Worm (Caenorhabditis elegans) whole organism, L4 larva: ENCODE results near the gene sma-6.

ENCODE experiments used
- D1046.2 ChIP-seq: fragments of 200-800 bp; sonication (Bioruptor generic); IDR thresholded peaks from 2 replicates; pipeline ENCODE4 v1.3.6; 2022; ENCODE audit warnings: missing genetic modification characterization, missing compliant biosample characterization
- F10B5.3 ChIP-seq: sonication (generic microtip); optimal IDR thresholded peaks from 2 replicates; lab custom pipeline; 2016; ENCODE audit warnings: mild to moderate bottlenecking, missing genetic modification characterization, missing compliant biosample characterization
- F26F4.8 ChIP-seq: fragments of 200-800 bp; sonication (Bioruptor generic); conservative IDR thresholded peaks from 2 replicates; pipeline ENCODE4 v1.3.6; 2022; ENCODE audit warnings: missing genetic modification characterization, missing compliant biosample characterization
- F37D6.2 ChIP-seq: sonication (generic microtip); optimal IDR thresholded peaks from 2 replicates; lab custom pipeline; 2016; ENCODE audit warnings: mild to moderate bottlenecking, missing genetic modification characterization, missing compliant biosample characterization
- T20F7.1 ChIP-seq: fragments of 200-800 bp; sonication (Bioruptor generic); optimal IDR thresholded peaks from 2 replicates; lab custom pipeline; 2018; ENCODE audit warnings: mild to moderate bottlenecking, missing genetic modification characterization, missing compliant biosample characterization
- T26A8.4 ChIP-seq: fragments of 200-800 bp; sonication (Bioruptor generic); IDR thresholded peaks from 2 replicates; pipeline ENCODE4 v1.3.6; 2022; ENCODE audit warnings: missing genetic modification characterization, missing compliant biosample characterization
- Y5F2A.4 ChIP-seq: fragments of 200-800 bp; sonication (Bioruptor generic); optimal IDR thresholded peaks from 2 replicates; lab custom pipeline; 2018; ENCODE audit warnings: mild to moderate bottlenecking, missing genetic modification characterization, missing compliant biosample characterization
- Y75B8A.6 ChIP-seq: fragments of 200-800 bp; sonication (Bioruptor generic); IDR thresholded peaks from 2 replicates; pipeline ENCODE4 v1.3.6; 2022; ENCODE audit warnings: missing genetic modification reagents, missing genetic modification characterization, missing compliant biosample characterization
- ZK337.2 ChIP-seq: fragments of 200-800 bp; sonication (Bioruptor generic); IDR thresholded peaks from 2 replicates; pipeline ENCODE4 v1.3.6; 2022; ENCODE audit warnings: missing genetic modification reagents, missing genetic modification characterization, missing compliant biosample characterization
- arid-1 ChIP-seq: fragments of 200-800 bp; sonication (Bioruptor generic); conservative IDR thresholded peaks from 2 replicates; pipeline ENCODE4 v1.3.6; 2022; ENCODE audit warnings: missing genetic modification reagents, missing genetic modification characterization, missing compliant biosample characterization
- ceh-20 ChIP-seq: fragments of 200-800 bp; sonication (Bioruptor generic); IDR thresholded peaks from 2 replicates; pipeline ENCODE4 v1.3.6; 2022; ENCODE audit warnings: missing genetic modification reagents, missing genetic modification characterization, missing compliant biosample characterization
- ceh-28 ChIP-seq: fragments of 150-350 bp; optimal IDR thresholded peaks from 2 replicates; lab custom pipeline; 2014; ENCODE audit warnings: missing biosample characterization, missing genetic modification reagents, missing genetic modification characterization
- ctbp-1 ChIP-seq: fragments of 200-800 bp; sonication (Bioruptor generic); IDR thresholded peaks from 2 replicates; pipeline ENCODE4 v1.3.6; 2022; ENCODE audit warnings: missing genetic modification reagents, missing genetic modification characterization, missing compliant biosample characterization
- daf-8 ChIP-seq: fragments of 200-800 bp; sonication (Bioruptor generic); IDR thresholded peaks from 2 replicates; pipeline ENCODE4 v1.3.6; 2022; ENCODE audit warnings: missing genetic modification characterization, missing compliant biosample characterization
- dmd-6 ChIP-seq: fragments of 200-800 bp; sonication (Bioruptor generic); IDR thresholded peaks from 2 replicates; pipeline ENCODE4 v1.3.6; 2022; ENCODE audit warnings: missing genetic modification reagents, missing genetic modification characterization, missing compliant biosample characterization
- dmd-8 ChIP-seq: fragments of 200-800 bp; sonication (Bioruptor generic); IDR thresholded peaks from 2 replicates; pipeline ENCODE4 v1.3.6; 2022; ENCODE audit warnings: missing genetic modification characterization, missing compliant biosample characterization
- dmd-9 ChIP-seq: fragments of 200-800 bp; sonication (Bioruptor generic); IDR thresholded peaks from 2 replicates; pipeline ENCODE4 v1.3.6; 2022; ENCODE audit warnings: missing genetic modification reagents, missing genetic modification characterization, missing compliant biosample characterization
- dpl-1 ChIP-seq: fragments of 150-350 bp; optimal IDR thresholded peaks from 2 replicates; lab custom pipeline; 2014; ENCODE audit warnings: missing biosample characterization, missing genetic modification reagents, missing genetic modification characterization
- gei-8 ChIP-seq: fragments of 200-800 bp; sonication (Bioruptor generic); optimal IDR thresholded peaks from 2 replicates; lab custom pipeline; 2018; ENCODE audit warnings: mild to moderate bottlenecking, missing genetic modification characterization, missing compliant biosample characterization
- hif-1 ChIP-seq, 2 experiments: sonication (generic microtip); optimal IDR thresholded peaks; 2 replicates each; lab custom pipeline; 2016 to 2017; ENCODE audit warnings: missing compliant biosample characterization in 2 of 2, missing genetic modification characterization in 2 of 2, missing genetic modification reagents in 2 of 2, missing genotype in 2 of 2, mild to moderate bottlenecking in 1 of 2
- hlh-11 ChIP-seq: fragments of 200-800 bp; sonication (Bioruptor generic); optimal IDR thresholded peaks from 2 replicates; lab custom pipeline; 2018; ENCODE audit warnings: mild to moderate bottlenecking, missing genetic modification characterization, missing compliant biosample characterization
- jun-1 ChIP-seq: fragments of 150-350 bp; optimal IDR thresholded peaks from 2 replicates; lab custom pipeline; 2014; ENCODE audit warnings: missing biosample characterization, missing genetic modification reagents, missing genetic modification characterization
- lin-1 ChIP-seq: fragments of 200-800 bp; sonication (Bioruptor generic); IDR thresholded peaks from 2 replicates; pipeline ENCODE4 v1.3.6; 2022; ENCODE audit warnings: missing genetic modification reagents, missing genetic modification characterization, missing compliant biosample characterization
- lin-13 ChIP-seq: fragments of 150-350 bp; optimal IDR thresholded peaks from 2 replicates; lab custom pipeline; 2014; ENCODE audit warnings: missing biosample characterization, missing genetic modification reagents, missing genetic modification characterization
- lin-15B ChIP-seq: fragments of 150-350 bp; sonication (generic microtip); optimal IDR thresholded peaks from 3 replicates; lab custom pipeline; 2014; ENCODE audit warnings: missing biosample characterization, missing genetic modification characterization
- lin-29 ChIP-seq: fragments of 200-800 bp; sonication (Bioruptor generic); IDR thresholded peaks from 2 replicates; pipeline ENCODE4 v1.3.6; 2022; ENCODE audit warnings: missing genetic modification reagents, missing genetic modification characterization, missing compliant biosample characterization
- lsy-2 ChIP-seq, 2 experiments: fragments of 150-350 bp in 1 of 2; sonication (generic microtip) in 1 of 2; optimal IDR thresholded peaks; 2 replicates each; lab custom pipeline; 2014 to 2017; ENCODE audit warnings: missing biosample characterization in 2 of 2, missing genetic modification characterization in 2 of 2
- madf-5 ChIP-seq, 2 experiments: fragments of 200-800 bp; sonication (Bioruptor generic); IDR thresholded peaks; 2 replicates each; pipeline ENCODE4 v1.3.6; 2022; ENCODE audit warnings: missing compliant biosample characterization in 2 of 2, missing genetic modification characterization in 2 of 2
- mdl-1 ChIP-seq, 2 experiments: fragments of 150-350 bp in 1 of 2; sonication (generic microtip) in 1 of 2; optimal IDR thresholded peaks; 2 replicates each; lab custom pipeline; 2014 to 2017; ENCODE audit warnings: missing biosample characterization in 2 of 2, missing genetic modification characterization in 2 of 2
- mdt-29 ChIP-seq: fragments of 200-800 bp; sonication (Bioruptor generic); IDR thresholded peaks from 2 replicates; pipeline ENCODE4 v1.3.6; 2022; ENCODE audit warnings: missing genetic modification reagents, missing genetic modification characterization, missing compliant biosample characterization
- mes-2 ChIP-seq: sonication (generic microtip); optimal IDR thresholded peaks from 2 replicates; lab custom pipeline; 2016; ENCODE audit warnings: missing genotype, mild to moderate bottlenecking, missing genetic modification characterization, missing compliant biosample characterization; ENCODE audit not compliant: poor library complexity, severe bottlenecking
- nhr-10 ChIP-seq: fragments of 150-350 bp; optimal IDR thresholded peaks from 2 replicates; lab custom pipeline; 2014; ENCODE audit warnings: missing biosample characterization, missing genetic modification characterization
- nhr-102 ChIP-seq: sonication (generic microtip); optimal IDR thresholded peaks from 2 replicates; lab custom pipeline; 2016; ENCODE audit warnings: mild to moderate bottlenecking, missing genetic modification characterization, moderate library complexity, missing compliant biosample characterization
- nhr-111 ChIP-seq: fragments of 200-800 bp; sonication (Bioruptor generic); optimal IDR thresholded peaks from 2 replicates; lab custom pipeline; 2018; ENCODE audit warnings: mild to moderate bottlenecking, missing genetic modification characterization, missing compliant biosample characterization
- nhr-6 ChIP-seq: fragments of 150-350 bp; optimal IDR thresholded peaks from 2 replicates; lab custom pipeline; 2014; ENCODE audit warnings: missing biosample characterization, missing genetic modification characterization
- pha-4 ChIP-seq, 2 experiments: fragments of 150-350 bp in 1 of 2; fragments of 200-800 bp in 1 of 2; sonication (Bioruptor generic) in 1 of 2; IDR thresholded peaks in 1 of 2; optimal IDR thresholded peaks in 1 of 2; 2 replicates each; pipeline versions ENCODE4 v1.3.6 to Lab custom; 2014 to 2022; ENCODE audit warnings: missing genetic modification characterization in 2 of 2, missing genetic modification reagents in 2 of 2, missing biosample characterization in 1 of 2, missing compliant biosample characterization in 1 of 2
- saeg-2 ChIP-seq: fragments of 200-800 bp; sonication (Bioruptor generic); IDR thresholded peaks from 2 replicates; pipeline ENCODE4 v1.3.6; 2022; ENCODE audit warnings: missing genetic modification reagents, missing genetic modification characterization, missing compliant biosample characterization
- sdz-12 ChIP-seq: fragments of 200-800 bp; sonication (Bioruptor generic); optimal IDR thresholded peaks from 2 replicates; lab custom pipeline; 2018; ENCODE audit warnings: mild to moderate bottlenecking, missing genetic modification characterization, missing compliant biosample characterization
- snpc-1.2 ChIP-seq: fragments of 200-800 bp; sonication (Bioruptor generic); IDR thresholded peaks from 2 replicates; pipeline ENCODE4 v1.3.6; 2022; ENCODE audit warnings: missing genetic modification reagents, missing genetic modification characterization, missing compliant biosample characterization
- snpc-4 ChIP-seq: fragments of 150-350 bp; optimal IDR thresholded peaks from 2 replicates; lab custom pipeline; 2014; ENCODE audit warnings: missing biosample characterization, missing genetic modification characterization
- spr-3 ChIP-seq: fragments of 200-800 bp; sonication (Bioruptor generic); optimal IDR thresholded peaks from 2 replicates; lab custom pipeline; 2018; ENCODE audit warnings: mild to moderate bottlenecking, missing genetic modification characterization, missing compliant biosample characterization
- unc-39 ChIP-seq: sonication (generic microtip); optimal IDR thresholded peaks from 2 replicates; lab custom pipeline; 2017; ENCODE audit warnings: missing biosample characterization, missing genetic modification characterization
- unc-62 ChIP-seq, 3 experiments: fragments of 150-350 bp in 1 of 3; sonication (generic microtip); optimal IDR thresholded peaks in 2 of 3; peaks in 1 of 3; 1 replicate in 1 of 3; 2 replicates in 2 of 3; lab custom pipeline; 2014 to 2017; ENCODE audit warnings: missing biosample characterization in 3 of 3, missing genetic modification characterization in 3 of 3, missing genetic modification reagents in 3 of 3, missing genotype in 1 of 3
- vab-7 ChIP-seq: fragments of 200-800 bp; sonication (Bioruptor generic); IDR thresholded peaks from 2 replicates; pipeline ENCODE4 v1.3.6; 2022; ENCODE audit warnings: missing genetic modification reagents, missing genetic modification characterization, missing compliant biosample characterization
- zfp-2 ChIP-seq: sonication (generic microtip); optimal IDR thresholded peaks from 2 replicates; lab custom pipeline; 2016; ENCODE audit warnings: mild to moderate bottlenecking, missing genetic modification characterization, missing compliant biosample characterization
- zip-11 ChIP-seq: fragments of 200-800 bp; sonication (Bioruptor generic); IDR thresholded peaks from 2 replicates; pipeline ENCODE4 v1.3.6; 2022; ENCODE audit warnings: missing genetic modification characterization, missing compliant biosample characterization

Gene sma-6

DNA sequence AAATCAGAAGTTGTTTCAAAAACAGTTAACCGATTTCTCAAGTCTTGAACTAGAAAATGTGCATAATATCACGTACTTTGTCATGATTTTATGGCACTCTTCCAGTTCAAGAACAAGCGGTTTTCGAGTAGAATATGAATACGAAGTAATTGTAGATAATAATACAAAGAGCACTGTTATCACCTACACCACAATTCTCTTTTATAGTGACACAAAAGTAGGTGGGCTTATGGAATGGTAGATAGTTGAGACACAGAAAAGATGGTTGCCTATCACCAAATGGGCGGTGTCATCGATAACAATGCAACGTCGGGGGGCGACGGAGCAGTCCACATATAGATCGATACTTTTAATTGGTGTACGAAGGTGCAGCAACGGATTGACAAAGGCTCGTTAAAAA lies 4.4 kb downstream of the sma-6 start (continued):
- no peak for TF ChIP-seq ctbp-1 (GFP tag; lab: Robert Waterston, UW)
- TF ChIP-seq daf-8 (GFP tag; lab: Robert Waterston, UW) = no peak
- TF ChIP-seq, all 104 proteins: peak for 22

DNA sequence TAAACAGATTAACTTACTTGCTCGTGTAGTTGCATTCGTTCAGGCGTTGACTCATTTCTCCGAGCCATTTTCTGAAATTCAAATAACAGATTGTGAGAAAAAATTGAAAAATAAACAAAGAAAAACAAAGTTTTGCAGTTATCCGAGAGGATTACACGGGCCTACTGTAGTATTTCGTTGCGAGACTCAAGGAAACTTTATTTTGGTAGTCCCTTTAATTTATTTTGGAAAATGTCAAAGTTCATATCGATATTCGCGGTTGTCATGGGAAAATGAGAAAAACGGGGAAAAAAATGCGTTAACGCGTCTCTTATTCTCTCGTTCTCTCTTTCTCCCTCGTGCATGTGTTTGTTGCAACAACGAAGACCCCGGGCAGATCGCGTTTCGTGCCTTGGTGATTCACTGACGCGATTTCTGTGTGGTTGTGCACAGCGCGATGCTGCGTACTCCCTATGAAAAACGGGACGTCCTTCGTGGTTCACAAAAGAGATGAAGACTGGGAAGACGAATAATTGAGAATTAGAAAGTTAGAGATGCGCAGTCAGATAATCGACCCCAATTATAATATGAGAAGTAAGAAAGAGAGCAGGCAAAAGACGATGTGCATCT lies 7.0 kb downstream of the sma-6 start, which contains the start of gene set-4:
TSS of gene set-4 (minus strand) at position 120 of the 609 bp plus-strand sequence.
- TF ChIP-seq snpc-4 (tag; lab: Kevin White, UChicago) = no peak
- TF ChIP-seq mdt-29 (GFP tag; lab: Robert Waterston, UW) = peak; percentile 62; the same call in 1 of the 2 replicates
- TF ChIP-seq lsy-2 (tag; optimal IDR thresholded peaks at IDR 0.05; lab: Kevin White, UChicago) = peak; percentile 79 to 95
- peak in 1 of 2 experiments; percentile 82 for TF ChIP-seq hif-1 (tag; optimal IDR thresholded peaks at IDR 0.05; lab: Kevin White, UChicago)
- TF ChIP-seq mdl-1 (tag; optimal IDR thresholded peaks at IDR 0.05; lab: Kevin White, UChicago) = peak; percentile 19 to 94
- peak; percentile 93 for TF ChIP-seq dmd-6 (GFP tag; lab: Robert Waterston, UW)
- peak; percentile 89 for TF ChIP-seq mes-2 (tag; lab: Kevin White, UChicago)
- peak; percentile 90 for TF ChIP-seq F37D6.2 (tag; lab: Kevin White, UChicago)
- TF ChIP-seq zip-11 (GFP tag; lab: Robert Waterston, UW) = no peak
- TF ChIP-seq ctbp-1 (GFP tag; lab: Robert Waterston, UW) = peak; percentile 88
- no peak for TF ChIP-seq daf-8 (GFP tag; lab: Robert Waterston, UW)
- TF ChIP-seq T20F7.1 (GFP tag; lab: Kevin White, UChicago) = peak; percentile 85
- TF ChIP-seq ZK337.2 = no peak
- 0 out of 2 replicates have a peak, but pooled peaks have one; percentile 29 for TF ChIP-seq vab-7 (GFP tag; lab: Robert Waterston, UW)
- TF ChIP-seq dpl-1 (GFP tag; lab: Kevin White, UChicago) = peak; percentile 88
- TF ChIP-seq nhr-111 (GFP tag; lab: Kevin White, UChicago) = no peak
- TF ChIP-seq nhr-102 (tag; lab: Kevin White, UChicago) = peak; percentile 87
- TF ChIP-seq hlh-11 (tag; lab: Kevin White, UChicago) = peak; percentile 96
- TF ChIP-seq lin-15B (tag; lab: Kevin White, UChicago) = no peak
- peak in 1 of 2 experiments; percentile 75 for TF ChIP-seq unc-62 (GFP tag; optimal IDR thresholded peaks at IDR 0.05 in 1 of 2; lab: Kevin White, UChicago)
- no peak for TF ChIP-seq unc-62 (tag; optimal IDR thresholded peaks at IDR 0.05; lab: Kevin White, UChicago)
- TF ChIP-seq pha-4 (GFP tag; IDR thresholded peaks at IDR 0.05; lab: Robert Waterston, UW) = peak; percentile 68
- TF ChIP-seq pha-4 (tag; optimal IDR thresholded peaks at IDR 0.05; lab: Kevin White, UChicago) = peak; percentile 67
- TF ChIP-seq dmd-8 = no peak
- 0 out of 2 replicates have a peak, but pooled peaks have one; percentile 20 for TF ChIP-seq lin-29 (GFP tag; lab: Robert Waterston, UW)
- no peak for TF ChIP-seq Y75B8A.6
- no peak for TF ChIP-seq F26F4.8 (GFP tag; lab: Robert Waterston, UW)
- peak; percentile 52 for TF ChIP-seq zfp-2 (tag; lab: Kevin White, UChicago)
- TF ChIP-seq D1046.2 = no peak
- TF ChIP-seq gei-8 (GFP tag; lab: Kevin White, UChicago) = peak; percentile 35
- peak; percentile 29 for TF ChIP-seq ceh-28 (tag; lab: Kevin White, UChicago)
- no peak for TF ChIP-seq saeg-2 (GFP tag; lab: Robert Waterston, UW)
- TF ChIP-seq sdz-12 (GFP tag; lab: Kevin White, UChicago) = no peak
- TF ChIP-seq nhr-10 (tag; lab: Kevin White, UChicago) = peak; percentile 23
- peak; percentile 88 for TF ChIP-seq ceh-20 (GFP tag; lab: Robert Waterston, UW)
- peak; percentile 41 for TF ChIP-seq F10B5.3 (tag; lab: Kevin White, UChicago)
- no peak for TF ChIP-seq dmd-9 (GFP tag; lab: Robert Waterston, UW)
- TF ChIP-seq arid-1 (GFP tag; lab: Robert Waterston, UW) = peak; percentile 37; the same call in 1 of the 2 replicates
- no peak for TF ChIP-seq madf-5 (GFP tag; IDR thresholded peaks at IDR 0.05; lab: Robert Waterston, UW)
- TF ChIP-seq unc-39 (tag; lab: Kevin White, UChicago) = no peak
- TF ChIP-seq Y5F2A.4 (GFP tag; lab: Kevin White, UChicago) = no peak
- TF ChIP-seq snpc-1.2 (GFP tag; lab: Robert Waterston, UW) = no peak
- peak; percentile 82; the same call in 1 of the 2 replicates for TF ChIP-seq lin-1 (GFP tag; lab: Robert Waterston, UW)
- TF ChIP-seq jun-1 (tag; lab: Kevin White, UChicago) = peak; percentile 77
- peak; percentile 79 for TF ChIP-seq nhr-6 (tag; lab: Kevin White, UChicago)
- TF ChIP-seq spr-3 (GFP tag; lab: Kevin White, UChicago) = peak; percentile 68
- TF ChIP-seq T26A8.4 (GFP tag; lab: Robert Waterston, UW) = peak; percentile 88
- peak; percentile 87 for TF ChIP-seq lin-13 (GFP tag; lab: Kevin White, UChicago)
